Fruit fly (Drosophila melanogaster): Measurements from ENCODE around the gene Eato.

dm6 chr2L:13820948-13821347 is 37.1 kb downstream of the Eato start, which contains the start of gene b:
- TF ChIP-seq Pif1A (GFP tag; optimal IDR thresholded peaks at IDR 0.05) = no peak
- no peak for TF ChIP-seq CG17806 (tag; optimal IDR thresholded peaks at IDR 0.05)
- no peak for TF ChIP-seq CG8159 (tag; optimal IDR thresholded peaks at IDR 0.05)
- TF ChIP-seq CG8301 (tag; optimal IDR thresholded peaks at IDR 0.05) = no peak
- no peak for TF ChIP-seq CG32121 (GFP tag; IDR thresholded peaks at IDR 0.05)
- TF ChIP-seq gl (tag; optimal IDR thresholded peaks at IDR 0.05) = no peak
- no peak for TF ChIP-seq D1 (tag; optimal IDR thresholded peaks at IDR 0.05)
- no peak for TF ChIP-seq Pif1B (GFP tag; optimal IDR thresholded peaks at IDR 0.05)
- no peak for TF ChIP-seq CG14655 (GFP tag; optimal IDR thresholded peaks at IDR 0.05)
- no peak for TF ChIP-seq CG9948 (tag; optimal IDR thresholded peaks at IDR 0.05)
- TF ChIP-seq CG12605 (GFP tag; IDR thresholded peaks at IDR 0.05) = no peak
- no peak for TF ChIP-seq CG13204 (GFP tag; optimal IDR thresholded peaks at IDR 0.05)
- no peak for TF ChIP-seq fd96Ca (GFP tag; IDR thresholded peaks at IDR 0.05)
- TF ChIP-seq EcR (GFP tag; optimal IDR thresholded peaks at IDR 0.05) = no peak
